Worm (Caenorhabditis elegans) whole organism, mixed stage, embryonic: ENCODE data around the gene set-22.

Source experiments
- bed-3 ChIP-seq: fragments of 200-800 bp; sonication (Bioruptor generic); optimal IDR thresholded peaks from 3 replicates; lab custom pipeline; 2018; ENCODE audit warnings: mild to moderate bottlenecking, missing genetic modification characterization, moderate library complexity, missing compliant biosample characterization
- blmp-1 ChIP-seq: fragments of 150-350 bp; optimal IDR thresholded peaks from 2 replicates; lab custom pipeline; 2014; ENCODE audit warnings: missing biosample characterization, missing genetic modification characterization
- ceh-39 ChIP-seq: fragments of 150-350 bp; optimal IDR thresholded peaks from 2 replicates; lab custom pipeline; 2014; ENCODE audit warnings: missing biosample characterization, missing genetic modification characterization
- ceh-43 ChIP-seq: fragments of 200-800 bp; sonication (Bioruptor generic); optimal IDR thresholded peaks from 2 replicates; lab custom pipeline; 2018; ENCODE audit warnings: mild to moderate bottlenecking, missing genetic modification characterization, moderate library complexity, missing compliant biosample characterization
- ceh-83 ChIP-seq: fragments of 200-800 bp; sonication (Bioruptor generic); optimal IDR thresholded peaks from 2 replicates; lab custom pipeline; 2018; ENCODE audit warnings: mild to moderate bottlenecking, missing genetic modification characterization, missing compliant biosample characterization
- ces-1 ChIP-seq: fragments of 150-350 bp; optimal IDR thresholded peaks from 2 replicates; lab custom pipeline; 2014; ENCODE audit warnings: missing biosample characterization, missing genetic modification reagents, missing genetic modification characterization
- drap-1 ChIP-seq: fragments of 200-800 bp; sonication (Bioruptor generic); optimal IDR thresholded peaks from 3 replicates; lab custom pipeline; 2018; ENCODE audit warnings: mild to moderate bottlenecking, missing genetic modification characterization, missing compliant biosample characterization
- elt-1 ChIP-seq: sonication (generic microtip); optimal IDR thresholded peaks from 2 replicates; lab custom pipeline; 2017; ENCODE audit warnings: missing genetic modification characterization, mild to moderate bottlenecking, missing compliant biosample characterization, antibody characterized with exemption, moderate library complexity, borderline replicate concordance; ENCODE audit not compliant: insufficient read depth
- elt-3 ChIP-seq: fragments of 150-350 bp; optimal IDR thresholded peaks from 2 replicates; lab custom pipeline; 2014; ENCODE audit warnings: missing biosample characterization, missing genetic modification characterization
- flh-1 ChIP-seq: fragments of 200-800 bp; sonication (Bioruptor generic); optimal IDR thresholded peaks from 2 replicates; lab custom pipeline; 2018; ENCODE audit warnings: mild to moderate bottlenecking, missing genetic modification characterization, moderate library complexity, missing compliant biosample characterization
- ham-2 ChIP-seq: fragments of 200-800 bp; sonication (Bioruptor generic); optimal IDR thresholded peaks from 2 replicates; lab custom pipeline; 2018; ENCODE audit warnings: mild to moderate bottlenecking, missing genetic modification characterization, missing compliant biosample characterization
- hlh-1 ChIP-seq: fragments of 150-350 bp; optimal IDR thresholded peaks from 2 replicates; lab custom pipeline; 2014; ENCODE audit warnings: missing biosample characterization, missing genetic modification reagents, missing genetic modification characterization
- lin-13 ChIP-seq: fragments of 150-350 bp; optimal IDR thresholded peaks from 2 replicates; lab custom pipeline; 2014; ENCODE audit warnings: missing biosample characterization, missing genetic modification characterization
- lin-32 ChIP-seq: fragments of 200-800 bp; sonication (Bioruptor generic); optimal IDR thresholded peaks from 2 replicates; lab custom pipeline; 2018; ENCODE audit warnings: mild to moderate bottlenecking, missing genetic modification characterization, missing compliant biosample characterization
- mab-5 ChIP-seq: fragments of 150-350 bp; optimal IDR thresholded peaks from 2 replicates; lab custom pipeline; 2014; ENCODE audit warnings: missing biosample characterization, missing genetic modification characterization
- mep-1 ChIP-seq: fragments of 150-350 bp; optimal IDR thresholded peaks from 2 replicates; lab custom pipeline; 2017; ENCODE audit warnings: missing biosample characterization, missing genetic modification reagents, missing genetic modification characterization, inconsistent platforms
- mls-2 ChIP-seq: sonication (generic microtip); optimal IDR thresholded peaks from 2 replicates; lab custom pipeline; 2016; ENCODE audit warnings: mild to moderate bottlenecking, missing genetic modification characterization, moderate library complexity, missing compliant biosample characterization
- nhr-12 ChIP-seq: fragments of 150-350 bp; optimal IDR thresholded peaks from 2 replicates; lab custom pipeline; 2014; ENCODE audit warnings: missing biosample characterization, missing genetic modification characterization
- nhr-237 ChIP-seq: fragments of 150-350 bp; optimal IDR thresholded peaks from 2 replicates; lab custom pipeline; 2014; ENCODE audit warnings: missing biosample characterization, missing genetic modification characterization
- nhr-28 ChIP-seq: fragments of 150-350 bp; optimal IDR thresholded peaks from 2 replicates; lab custom pipeline; 2014; ENCODE audit warnings: missing biosample characterization, missing genetic modification characterization
- nhr-76 ChIP-seq: sonication (generic microtip); optimal IDR thresholded peaks from 2 replicates; lab custom pipeline; 2017; ENCODE audit warnings: missing biosample characterization, missing genetic modification characterization
- pha-4 ChIP-seq: fragments of 150-350 bp; optimal IDR thresholded peaks from 2 replicates; lab custom pipeline; 2018; ENCODE audit warnings: missing biosample characterization, missing genetic modification reagents, missing genetic modification characterization
- sem-2 ChIP-seq: fragments of 200-800 bp; sonication (Bioruptor generic); optimal IDR thresholded peaks from 2 replicates; lab custom pipeline; 2018; ENCODE audit warnings: mild to moderate bottlenecking, missing genetic modification characterization, missing compliant biosample characterization
- snpc-4 ChIP-seq: fragments of 150-350 bp; optimal IDR thresholded peaks from 2 replicates; lab custom pipeline; 2014; ENCODE audit warnings: missing biosample characterization, missing genetic modification characterization
- sptf-1 ChIP-seq: sonication (generic microtip); optimal IDR thresholded peaks from 2 replicates; lab custom pipeline; 2017; ENCODE audit warnings: mild to moderate bottlenecking, missing genetic modification characterization, moderate library complexity, missing compliant biosample characterization
- tbx-8 ChIP-seq: fragments of 200-800 bp; sonication (Bioruptor generic); optimal IDR thresholded peaks from 2 replicates; lab custom pipeline; 2018; ENCODE audit warnings: mild to moderate bottlenecking, missing genetic modification characterization, moderate library complexity, missing compliant biosample characterization
- unc-120 ChIP-seq: sonication (generic microtip); optimal IDR thresholded peaks from 2 replicates; lab custom pipeline; 2017; ENCODE audit warnings: missing genetic modification characterization, missing compliant biosample characterization; ENCODE audit not compliant: poor library complexity, severe bottlenecking
- unc-39 ChIP-seq: fragments of 150-350 bp; optimal IDR thresholded peaks from 2 replicates; lab custom pipeline; 2014; ENCODE audit warnings: missing biosample characterization, missing genetic modification characterization
- unc-62 ChIP-seq: fragments of 150-350 bp; optimal IDR thresholded peaks from 2 replicates; lab custom pipeline; 2014; ENCODE audit warnings: missing biosample characterization, missing genetic modification reagents, missing genetic modification characterization
- zip-8 ChIP-seq: fragments of 150-350 bp; optimal IDR thresholded peaks from 2 replicates; lab custom pipeline; 2014; ENCODE audit warnings: missing biosample characterization, missing genetic modification characterization
- ztf-11 ChIP-seq: fragments of 150-350 bp; optimal IDR thresholded peaks from 2 replicates; lab custom pipeline; 2014; ENCODE audit warnings: missing biosample characterization, missing genetic modification characterization

Gene set-22

DNA sequence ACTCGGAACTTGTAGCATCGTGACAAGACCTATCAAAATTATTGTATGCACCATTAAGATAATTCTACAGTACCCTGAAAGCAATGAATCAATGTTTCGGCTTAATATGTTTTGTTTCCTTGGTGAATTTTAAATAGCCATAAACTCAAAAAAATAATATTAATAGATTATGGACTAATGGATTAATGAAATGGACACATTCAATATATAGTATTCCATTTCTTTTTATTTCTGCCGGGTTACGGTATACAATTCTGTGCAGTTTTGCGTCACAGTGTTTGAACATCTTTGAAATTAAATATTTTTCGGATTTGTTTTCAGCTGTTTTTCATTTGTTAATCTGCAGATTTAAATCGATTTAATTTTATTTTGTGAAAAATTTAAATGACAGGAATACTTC is at the start of gene set-22:
Gene set-22 (plus strand): TSS at position 301 of the 400 bp plus-strand sequence.
- TF ChIP-seq lin-32 (GFP tag; lab: Kevin White, UChicago) (no peak), ceh-39 (tag; lab: Kevin White, UChicago) (no peak), flh-1 (GFP tag; lab: Kevin White, UChicago) (no peak), elt-3 (tag; lab: Kevin White, UChicago) (no peak), mep-1 (no peak)

DNA sequence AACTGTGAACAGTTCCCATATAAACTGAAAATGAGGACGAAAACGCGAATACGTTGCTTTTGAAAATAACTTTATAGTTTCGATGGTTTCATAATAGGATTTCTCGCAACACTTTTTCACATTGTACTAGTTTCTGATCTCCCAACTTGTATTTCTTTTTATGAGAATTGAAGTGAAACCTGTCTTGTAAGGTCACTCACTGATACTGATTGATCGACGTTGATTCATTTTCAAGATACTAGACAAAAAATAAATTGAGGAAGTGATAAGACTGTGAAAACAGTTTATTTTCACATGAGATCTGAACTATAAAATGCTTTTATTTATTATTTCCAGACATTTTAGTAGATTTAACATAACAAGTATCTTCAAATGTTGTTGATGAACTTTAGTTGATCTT is 49.3 kb upstream of the set-22 start:
- TF ChIP-seq bed-3 (GFP tag; lab: Kevin White, UChicago) (no peak), unc-39 (tag; lab: Kevin White, UChicago) (no peak), unc-62 (GFP tag; lab: Kevin White, UChicago) (no peak), nhr-237 (tag; lab: Kevin White, UChicago) (no peak), ceh-39 (tag; lab: Kevin White, UChicago) (no peak), elt-3 (tag; lab: Kevin White, UChicago) (no peak), ceh-43 (GFP tag; lab: Kevin White, UChicago) (no peak), sem-2 (GFP tag; lab: Kevin White, UChicago) (no peak), ceh-83 (GFP tag; lab: Kevin White, UChicago) (no peak), snpc-4 (tag; lab: Kevin White, UChicago) (no peak), nhr-76 (tag; lab: Kevin White, UChicago) (no peak)

DNA sequence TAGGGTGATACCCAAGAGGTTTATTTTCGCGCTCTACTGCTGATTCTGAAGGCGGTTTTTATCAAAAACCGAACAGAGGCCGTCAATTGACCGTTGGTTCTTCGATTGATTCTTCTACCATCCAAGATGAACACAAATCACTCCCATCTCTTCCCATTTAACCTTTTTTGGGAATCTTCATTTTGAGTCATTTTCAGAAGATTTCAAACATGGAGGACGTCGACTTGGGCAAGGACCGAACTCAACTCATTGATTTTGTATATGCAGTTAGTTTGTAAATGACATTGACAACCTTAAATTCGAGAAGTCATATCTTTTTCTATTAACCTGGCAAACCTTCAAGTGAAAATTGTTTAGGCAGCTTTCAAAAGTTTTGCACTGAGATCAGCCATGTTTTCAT is 48.4 kb upstream of the set-22 start, which contains the start of gene AC3.5:
Gene AC3.5 (plus strand): TSS at position 210 of the 400 bp plus-strand sequence.
- TF ChIP-seq unc-39 (tag; lab: Kevin White, UChicago) (no peak), mab-5 (tag; lab: Kevin White, UChicago) (no peak), hlh-1 (tag; lab: Kevin White, UChicago) (no peak), nhr-12 (tag; lab: Kevin White, UChicago) (no peak), elt-1 (no peak), zip-8 (no peak), ces-1 (GFP tag; lab: Kevin White, UChicago) (no peak), ceh-43 (GFP tag; lab: Kevin White, UChicago) (no peak), mls-2 (tag; lab: Kevin White, UChicago) (no peak), bed-3 (GFP tag; lab: Kevin White, UChicago) (no peak), snpc-4 (tag; lab: Kevin White, UChicago) (no peak), blmp-1 (tag; lab: Kevin White, UChicago) (no peak), nhr-237 (tag; lab: Kevin White, UChicago) (no peak), drap-1 (GFP tag; lab: Kevin White, UChicago) (no peak)

DNA sequence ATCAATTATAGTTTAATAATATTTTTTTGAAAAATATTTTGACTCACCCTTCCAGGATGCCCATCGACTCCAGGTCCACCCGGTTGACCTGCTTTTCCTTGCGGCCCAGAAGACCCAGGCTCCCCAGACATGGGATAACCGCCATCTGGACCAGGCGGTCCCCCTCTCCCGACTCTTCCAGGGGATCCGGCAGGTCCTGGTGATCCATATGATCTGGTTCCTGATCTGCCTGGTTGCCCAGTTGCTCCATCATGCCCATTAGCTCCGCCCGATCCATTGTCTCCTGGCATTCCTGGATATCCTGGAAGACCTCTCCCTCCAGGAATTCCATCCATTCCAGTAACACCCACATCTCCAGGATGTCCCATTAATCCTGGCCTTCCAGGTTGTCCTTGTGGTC is 43.0 kb upstream of the set-22 start:
- no peak for TF ChIP-seq mls-2 (tag; lab: Kevin White, UChicago)
- TF ChIP-seq nhr-28 (tag; lab: Kevin White, UChicago), result no peak
- TF ChIP-seq bed-3 (GFP tag; lab: Kevin White, UChicago), result no peak
- no peak for TF ChIP-seq pha-4 (tag; lab: Kevin White, UChicago)
- TF ChIP-seq nhr-12 (tag; lab: Kevin White, UChicago), result no peak
- no peak for TF ChIP-seq unc-62 (GFP tag; lab: Kevin White, UChicago)
- TF ChIP-seq zip-8, result no peak
- TF ChIP-seq ham-2 (GFP tag; lab: Kevin White, UChicago), result no peak
- TF ChIP-seq blmp-1 (tag; lab: Kevin White, UChicago), result no peak
- no peak for TF ChIP-seq unc-120 (tag; lab: Kevin White, UChicago)
- TF ChIP-seq ztf-11, result no peak
- TF ChIP-seq tbx-8, result no peak
- no peak for TF ChIP-seq sem-2 (GFP tag; lab: Kevin White, UChicago)
- no peak for TF ChIP-seq lin-13
- TF ChIP-seq mab-5 (tag; lab: Kevin White, UChicago), result no peak
- no peak for TF ChIP-seq lin-32 (GFP tag; lab: Kevin White, UChicago)
- no peak for TF ChIP-seq ceh-39 (tag; lab: Kevin White, UChicago)
- no peak for TF ChIP-seq elt-3 (tag; lab: Kevin White, UChicago)

DNA sequence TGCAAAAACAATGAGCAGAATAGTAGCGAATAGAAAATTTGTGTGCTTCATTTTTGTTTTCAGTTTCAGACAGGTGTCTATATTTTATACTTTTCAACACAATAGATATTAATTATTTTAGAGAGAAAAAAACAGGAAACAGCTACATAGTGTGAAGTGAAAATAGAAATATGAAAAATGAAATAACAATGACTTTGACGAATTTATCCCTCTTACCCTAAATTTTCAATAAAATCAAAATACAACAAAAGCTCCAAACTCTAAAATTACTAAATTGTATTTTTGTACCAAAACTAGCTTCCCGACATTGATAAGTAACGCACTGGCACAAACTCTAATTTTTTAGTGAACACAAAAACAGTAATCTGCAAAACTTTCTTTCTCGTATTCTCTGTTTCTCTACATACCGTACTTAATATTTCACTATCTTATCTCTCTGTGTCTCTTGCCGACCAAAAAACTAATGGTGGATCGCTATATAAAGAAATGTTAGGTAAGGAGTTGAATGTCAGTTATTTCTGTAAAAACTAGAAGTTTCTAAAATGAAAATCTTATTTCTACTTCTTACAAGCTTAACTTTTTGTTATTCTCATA is 41.4 kb upstream of the set-22 start, which contains the start of the genes col-151 and ugt-1:
Gene col-151 (minus strand): TSS at position 51 of the 594 bp plus-strand sequence.
Gene ugt-1 (plus strand): TSS at position 491 of the 594 bp plus-strand sequence.
- TF ChIP-seq tbx-8, result no peak
- no peak for TF ChIP-seq sptf-1 (tag; lab: Kevin White, UChicago)
- no peak for TF ChIP-seq nhr-28 (tag; lab: Kevin White, UChicago)
- TF ChIP-seq elt-3 (tag; lab: Kevin White, UChicago), result no peak
- TF ChIP-seq nhr-12 (tag; lab: Kevin White, UChicago), result no peak
